Worm (Caenorhabditis elegans) whole organism, early embryonic: ENCODE measurements around the gene nlp-81.
A peak's percentile ranks its signal among the peaks of the same experiment; 100 is the strongest.

Experiments used
- B0310.2 ChIP-seq: sonication (generic microtip); optimal IDR thresholded peaks from 2 replicates; lab custom pipeline; 2016; ENCODE audit warnings: mild to moderate bottlenecking, missing genetic modification characterization, missing compliant biosample characterization
- F13C5.2 ChIP-seq: sonication (generic microtip); optimal IDR thresholded peaks from 2 replicates; lab custom pipeline; 2017; ENCODE audit warnings: mild to moderate bottlenecking, missing genetic modification characterization, inconsistent platforms, missing compliant biosample characterization
- aly-1 ChIP-seq: sonication (generic microtip); optimal IDR thresholded peaks from 2 replicates; lab custom pipeline; 2016; ENCODE audit warnings: missing genetic modification characterization, missing compliant biosample characterization
- ama-1 ChIP-seq: fragments of 150-350 bp; optimal IDR thresholded peaks from 2 replicates; lab custom pipeline; 2014
- ceh-13 ChIP-seq: fragments of 200-800 bp; sonication (Bioruptor generic); optimal IDR thresholded peaks from 2 replicates; lab custom pipeline; 2018; ENCODE audit warnings: mild to moderate bottlenecking, missing genetic modification characterization, missing compliant biosample characterization
- ceh-36 ChIP-seq: sonication (generic microtip); optimal IDR thresholded peaks from 2 replicates; lab custom pipeline; 2016; ENCODE audit warnings: missing genetic modification characterization, inconsistent platforms, missing compliant biosample characterization
- ets-7 ChIP-seq: sonication (generic microtip); optimal IDR thresholded peaks from 2 replicates; lab custom pipeline; 2016; ENCODE audit warnings: missing genotype, missing genetic modification characterization, missing compliant biosample characterization
- flt-1 ChIP-seq: fragments of 200-800 bp; sonication (Bioruptor generic); IDR thresholded peaks from 2 replicates; pipeline ENCODE4 v1.3.6; 2022; ENCODE audit warnings: missing genetic modification characterization, missing compliant biosample characterization
- hmbx-1 ChIP-seq: sonication (generic microtip); optimal IDR thresholded peaks from 2 replicates; lab custom pipeline; 2016; ENCODE audit warnings: mild to moderate bottlenecking, missing genetic modification characterization, missing compliant biosample characterization
- hmg-4 ChIP-seq: fragments of 200-800 bp; sonication (Bioruptor generic); optimal IDR thresholded peaks from 2 replicates; lab custom pipeline; 2018; ENCODE audit warnings: mild to moderate bottlenecking, missing genetic modification characterization, missing compliant biosample characterization
- hnd-1 ChIP-seq: sonication (generic microtip); optimal IDR thresholded peaks from 2 replicates; lab custom pipeline; 2016; ENCODE audit warnings: missing genetic modification characterization, missing compliant biosample characterization
- pes-1 ChIP-seq: fragments of 200-800 bp; sonication (Bioruptor generic); IDR thresholded peaks from 2 replicates; pipeline ENCODE4 v1.3.6; 2022; ENCODE audit warnings: missing genetic modification reagents, missing genetic modification characterization, missing compliant biosample characterization
- scrt-1 ChIP-seq: fragments of 200-800 bp; sonication (Bioruptor generic); IDR thresholded peaks from 2 replicates; pipeline ENCODE4 v1.3.6; 2022; ENCODE audit warnings: missing genetic modification characterization, missing compliant biosample characterization
- sea-1 ChIP-seq: fragments of 200-800 bp; sonication (Bioruptor generic); conservative IDR thresholded peaks from 2 replicates; pipeline ENCODE4 v1.3.6; 2022; ENCODE audit warnings: missing genetic modification characterization, missing compliant biosample characterization
- tbx-11 ChIP-seq: fragments of 200-800 bp; sonication (Bioruptor generic); IDR thresholded peaks from 2 replicates; pipeline ENCODE4 v1.3.6; 2022; ENCODE audit warnings: missing genetic modification characterization, missing compliant biosample characterization
- tbx-37 ChIP-seq: fragments of 200-800 bp; sonication (Bioruptor generic); conservative IDR thresholded peaks from 2 replicates; pipeline ENCODE4 v1.3.6; 2022; ENCODE audit warnings: missing genetic modification reagents, missing genetic modification characterization, missing compliant biosample characterization
- tra-4 ChIP-seq: sonication (generic microtip); optimal IDR thresholded peaks from 2 replicates; lab custom pipeline; 2017; ENCODE audit warnings: missing genetic modification characterization, missing compliant biosample characterization

nlp-81 gene

DNA sequence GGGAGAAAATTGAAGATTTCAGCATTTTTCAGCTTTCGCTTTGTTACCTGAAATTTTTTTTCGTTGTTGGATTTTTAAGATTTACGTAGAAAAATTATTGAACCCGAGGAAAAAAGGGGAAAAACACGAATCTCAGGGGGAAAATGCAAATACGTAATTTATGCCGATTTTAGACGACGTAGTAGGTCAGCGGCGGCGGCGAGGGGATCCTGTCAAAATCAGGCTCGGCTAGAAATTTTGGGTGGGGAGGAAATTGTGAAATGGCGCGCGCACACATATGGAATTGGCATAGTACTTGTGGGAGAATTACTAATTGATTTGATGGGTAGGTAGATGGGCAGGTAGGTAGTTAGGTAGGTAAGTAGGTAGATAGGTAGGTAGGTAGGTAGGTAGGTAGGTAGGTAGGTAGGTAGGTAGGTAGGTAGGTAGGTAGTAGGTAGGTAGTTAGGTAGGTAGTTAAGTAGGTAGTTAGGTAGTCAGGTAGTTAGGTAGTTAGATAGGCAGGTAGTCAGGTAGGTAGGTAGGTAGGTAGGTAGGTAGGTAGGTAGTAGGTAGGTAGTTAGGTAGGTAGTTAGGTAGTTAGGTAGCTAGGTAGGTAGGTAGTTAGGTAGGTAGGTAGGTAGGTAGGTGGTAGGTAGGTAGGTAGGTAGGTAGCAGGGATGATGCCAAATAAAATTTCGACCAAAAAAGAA, at the start of gene nlp-81:
Gene nlp-81 (minus strand): TSS at position 51 of the 692 bp plus-strand sequence.
- no peak for TF ChIP-seq hnd-1 (tag; lab: Kevin White, UChicago)
- TF ChIP-seq B0310.2 (tag; lab: Kevin White, UChicago), result no peak
- TF ChIP-seq sea-1 (GFP tag; lab: Robert Waterston, UW), result no peak
- peak; percentile 15 for TF ChIP-seq hmbx-1 (tag; lab: Kevin White, UChicago)

ce11 chrIV:3222140-3222539, 46.2 kb upstream of the nlp-81 start, which contains the start of gene Y67D8A.2:
TSS of gene Y67D8A.2 (plus strand) at chrIV:3222440.
- TF ChIP-seq ets-7 (tag; lab: Kevin White, UChicago) (no peak), scrt-1 (no peak), hmbx-1 (tag; lab: Kevin White, UChicago) (no peak)

DNA sequence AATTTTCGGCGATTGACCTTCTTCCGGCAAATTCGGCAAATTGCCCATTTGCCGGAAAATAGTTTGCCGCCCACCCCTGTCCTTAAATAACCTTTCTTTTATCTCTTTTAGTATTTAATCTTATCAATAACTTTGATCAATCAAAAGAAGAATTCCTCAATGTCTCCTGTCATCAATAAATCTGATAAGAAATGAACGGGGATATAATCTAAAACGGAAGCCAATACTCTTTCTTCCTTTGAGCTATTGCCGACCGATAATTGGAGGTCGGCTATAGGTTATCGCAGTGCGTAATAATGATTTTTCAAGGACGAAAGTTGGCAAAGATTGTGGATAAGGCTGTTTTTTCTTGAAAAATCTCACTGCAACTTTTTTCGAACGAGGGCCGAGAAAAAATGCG, 45.2 kb upstream of the nlp-81 start:
- TF ChIP-seq hmbx-1 (tag; lab: Kevin White, UChicago) (no peak), ama-1 (no peak), scrt-1 (no peak), F13C5.2 (tag; lab: Kevin White, UChicago) (no peak), hmg-4 (GFP tag; lab: Kevin White, UChicago) (no peak), ceh-13 (no peak), aly-1 (no peak), tbx-37 (no peak), sea-1 (GFP tag; lab: Robert Waterston, UW) (no peak), tra-4 (tag; lab: Kevin White, UChicago) (no peak), hnd-1 (tag; lab: Kevin White, UChicago) (no peak), pes-1 (no peak)

DNA sequence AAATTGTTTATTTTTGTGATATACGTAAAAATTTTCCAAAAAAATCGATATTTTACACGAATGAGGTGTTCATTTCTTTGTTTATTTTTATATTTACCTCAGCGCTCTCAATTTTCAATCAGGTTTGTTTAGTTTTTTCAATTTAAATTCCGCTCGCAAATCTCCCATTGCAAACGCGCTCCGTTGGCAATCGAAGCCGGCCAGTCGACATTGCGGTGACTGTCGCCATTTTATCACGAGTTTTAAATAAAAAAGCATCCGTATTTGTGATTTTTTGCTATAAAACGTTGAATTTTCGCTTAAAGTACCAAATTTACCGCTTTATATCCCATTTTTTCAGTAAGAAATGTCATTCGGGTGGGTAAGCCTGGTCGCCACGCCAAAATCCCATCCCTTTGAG, 37.5 kb upstream of the nlp-81 start, which contains the start of gene slmp-1:
Gene slmp-1 (plus strand): TSS at position 335 of the 400 bp plus-strand sequence.
- TF ChIP-seq F13C5.2 (tag; lab: Kevin White, UChicago) (peak; percentile 19), hmg-4 (GFP tag; lab: Kevin White, UChicago) (no peak)

- TF ChIP-seq ama-1 (no peak), scrt-1 (no peak), ceh-13 (no peak), tbx-11 (GFP tag; lab: Robert Waterston, UW) (no peak), F13C5.2 (tag; lab: Kevin White, UChicago) (no peak), B0310.2 (tag; lab: Kevin White, UChicago) (no peak)
Observed at ce11 chrIV:3211929-3212328, 36.0 kb upstream of the nlp-81 start.

ce11 chrIV:3202111-3202510, 26.2 kb upstream of the nlp-81 start, which contains the start of the genes Y67D8B.3 and Y67D8B.5:
TSS of gene Y67D8B.3 (minus strand) at chrIV:3202211.
TSS of gene Y67D8B.5 (plus strand) at chrIV:3202343.
- TF ChIP-seq hnd-1 (tag; lab: Kevin White, UChicago), result no peak
- no peak for TF ChIP-seq ceh-36 (tag; lab: Kevin White, UChicago)
- TF ChIP-seq scrt-1, result no peak
- no peak for TF ChIP-seq tra-4 (tag; lab: Kevin White, UChicago)
- TF ChIP-seq hmg-4 (GFP tag; lab: Kevin White, UChicago), result no peak
- no peak for TF ChIP-seq tbx-11 (GFP tag; lab: Robert Waterston, UW)
- no peak for TF ChIP-seq B0310.2 (tag; lab: Kevin White, UChicago)
- no peak for TF ChIP-seq ama-1

DNA sequence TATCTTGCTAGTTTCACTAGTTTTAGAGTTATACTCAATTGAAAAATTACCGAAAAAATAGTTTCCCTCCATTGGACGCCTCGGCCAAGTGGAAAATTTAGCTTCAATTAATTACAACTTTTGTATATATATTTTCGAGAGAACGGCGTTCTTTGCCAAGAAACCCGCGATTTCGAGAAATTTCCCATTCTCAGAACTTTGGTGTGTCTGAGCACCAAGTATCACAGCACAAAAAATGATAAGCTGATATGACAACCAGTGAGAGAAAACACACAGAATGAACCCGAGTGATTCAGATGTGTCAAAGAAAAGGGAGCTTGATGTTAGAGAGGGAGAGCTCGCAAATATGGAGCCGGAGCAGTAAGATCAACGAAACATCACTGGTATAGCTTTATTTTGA, 23.1 kb upstream of the nlp-81 start:
- TF ChIP-seq ceh-13 (no peak), B0310.2 (tag; lab: Kevin White, UChicago) (no peak), ets-7 (tag; lab: Kevin White, UChicago) (no peak), scrt-1 (no peak), flt-1 (GFP tag; lab: Robert Waterston, UW) (no peak), tbx-37 (no peak), sea-1 (GFP tag; lab: Robert Waterston, UW) (no peak), hmbx-1 (tag; lab: Kevin White, UChicago) (no peak), ceh-36 (tag; lab: Kevin White, UChicago) (no peak), hmg-4 (GFP tag; lab: Kevin White, UChicago) (no peak), tbx-11 (GFP tag; lab: Robert Waterston, UW) (no peak), aly-1 (no peak)

DNA sequence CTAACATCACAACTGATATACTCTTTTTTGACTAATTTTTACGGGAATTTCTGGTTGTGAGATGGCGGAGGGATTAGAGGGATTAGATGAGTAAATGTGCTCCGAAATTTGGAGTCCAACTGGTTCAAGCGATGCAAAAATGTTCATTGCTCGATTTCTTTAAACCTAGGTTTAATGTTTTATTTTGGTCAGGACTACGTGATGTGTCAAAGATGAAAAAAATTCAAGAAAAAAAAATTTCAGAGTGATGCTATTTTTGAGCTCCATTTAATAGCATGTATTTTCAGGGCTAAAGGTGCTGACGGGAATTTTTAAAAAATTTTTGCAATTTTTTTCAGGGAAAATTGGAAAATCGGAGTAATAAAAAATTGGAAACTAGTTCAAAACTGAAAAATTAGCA, 20.4 kb upstream of the nlp-81 start:
- TF ChIP-seq pes-1 (no peak), aly-1 (no peak), F13C5.2 (tag; lab: Kevin White, UChicago) (no peak), B0310.2 (tag; lab: Kevin White, UChicago) (no peak), ets-7 (tag; lab: Kevin White, UChicago) (no peak), tbx-11 (GFP tag; lab: Robert Waterston, UW) (no peak), ama-1 (no peak), scrt-1 (no peak), hnd-1 (tag; lab: Kevin White, UChicago) (no peak), hmbx-1 (tag; lab: Kevin White, UChicago) (no peak), tbx-37 (no peak), tra-4 (tag; lab: Kevin White, UChicago) (no peak), hmg-4 (GFP tag; lab: Kevin White, UChicago) (no peak)

- TF ChIP-seq ceh-36 (tag; lab: Kevin White, UChicago) (no peak), scrt-1 (no peak), hnd-1 (tag; lab: Kevin White, UChicago) (no peak), flt-1 (GFP tag; lab: Robert Waterston, UW) (no peak), tbx-37 (no peak), F13C5.2 (tag; lab: Kevin White, UChicago) (no peak), aly-1 (no peak), pes-1 (no peak), sea-1 (GFP tag; lab: Robert Waterston, UW) (no peak), hmg-4 (GFP tag; lab: Kevin White, UChicago) (no peak), B0310.2 (tag; lab: Kevin White, UChicago) (no peak), ets-7 (tag; lab: Kevin White, UChicago) (no peak), tra-4 (tag; lab: Kevin White, UChicago) (no peak), ama-1 (no peak), hmbx-1 (tag; lab: Kevin White, UChicago) (no peak), tbx-11 (GFP tag; lab: Robert Waterston, UW) (no peak)
Observed at ce11 chrIV:3191466-3191865, 15.5 kb upstream of the nlp-81 start, which contains the start of gene Y67D8B.2. TSS of gene Y67D8B.2 (minus strand) at chrIV:3191566.
